Fruit fly (Drosophila melanogaster) whole organism, embryonic: Measurements from ENCODE around the gene ovm.

Experiments
- Asciz ChIP-seq: fragments of 200-800 bp; sonication (Bioruptor generic); optimal IDR thresholded peaks from 2 replicates; lab custom pipeline; 2017; ENCODE audit warnings: missing biosample characterization, mild to moderate bottlenecking, missing genetic modification characterization, missing genetic modification reagents
- BtbVII ChIP-seq: fragments of 200-800 bp; sonication (Bioruptor generic); optimal IDR thresholded peaks from 3 replicates; lab custom pipeline; 2017; ENCODE audit warnings: missing biosample characterization, mild to moderate bottlenecking, missing genetic modification characterization
- CG10209 ChIP-seq: fragments of 200-800 bp; sonication (Bioruptor generic); optimal IDR thresholded peaks from 3 replicates; lab custom pipeline; 2017; ENCODE audit warnings: missing biosample characterization, mild to moderate bottlenecking, missing genetic modification characterization, missing genetic modification reagents
- CG10321 ChIP-seq: fragments of 200-800 bp; sonication (Bioruptor generic); IDR thresholded peaks from 2 replicates; pipeline ENCODE4 v1.3.6; 2022; ENCODE audit warnings: missing biosample characterization, missing genetic modification characterization
- CG14050 ChIP-seq: fragments of 200-800 bp; sonication (Bioruptor generic); IDR thresholded peaks from 3 replicates; pipeline ENCODE4 v1.3.6; 2022; ENCODE audit warnings: missing biosample characterization, missing genetic modification characterization
- CG14441 ChIP-seq: fragments of 200-800 bp; sonication (Bioruptor generic); IDR thresholded peaks from 2 replicates; pipeline ENCODE4 v1.3.6; 2022; ENCODE audit warnings: missing biosample characterization, missing genetic modification characterization
- CG14710 ChIP-seq: fragments of 200-800 bp; sonication (Bioruptor generic); optimal IDR thresholded peaks from 3 replicates; lab custom pipeline; 2019; ENCODE audit warnings: missing biosample characterization, mild to moderate bottlenecking, missing genetic modification characterization, moderate library complexity
- CG15696 ChIP-seq: fragments of 200-800 bp; sonication (Bioruptor generic); optimal IDR thresholded peaks from 2 replicates; lab custom pipeline; 2019; ENCODE audit warnings: missing biosample characterization, mild to moderate bottlenecking, missing genetic modification characterization, moderate library complexity
- CG16815 ChIP-seq: fragments of 200-800 bp; sonication (Bioruptor generic); optimal IDR thresholded peaks from 3 replicates; lab custom pipeline; 2017; ENCODE audit warnings: missing biosample characterization, mild to moderate bottlenecking, missing genetic modification characterization
- CG17186 ChIP-seq: fragments of 200-800 bp; sonication (Bioruptor generic); optimal IDR thresholded peaks from 3 replicates; lab custom pipeline; 2017; ENCODE audit warnings: missing biosample characterization, missing genetic modification reagents, missing genetic modification characterization
- CG18011 ChIP-seq: fragments of 200-800 bp; sonication (Bioruptor generic); optimal IDR thresholded peaks from 2 replicates; lab custom pipeline; 2017; ENCODE audit warnings: missing biosample characterization, missing genetic modification characterization, mild to moderate bottlenecking, moderate library complexity, missing genotype
- CG31365 ChIP-seq: fragments of 200-800 bp; sonication (Bioruptor generic); optimal IDR thresholded peaks from 2 replicates; lab custom pipeline; 2018; ENCODE audit warnings: missing biosample characterization, mild to moderate bottlenecking, missing genetic modification characterization
- CG32767 ChIP-seq: fragments of 200-800 bp; sonication (Bioruptor generic); IDR thresholded peaks from 2 replicates; pipeline ENCODE4 v1.3.6; 2022; ENCODE audit warnings: missing biosample characterization, missing genetic modification characterization
- CG6175 ChIP-seq: fragments of 200-800 bp; sonication (Bioruptor generic); IDR thresholded peaks from 3 replicates; pipeline ENCODE4 v1.3.6; 2022; ENCODE audit warnings: missing biosample characterization, missing genetic modification characterization
- CG8281 ChIP-seq: fragments of 200-800 bp; sonication (Bioruptor generic); optimal IDR thresholded peaks from 2 replicates; lab custom pipeline; 2018; ENCODE audit warnings: missing biosample characterization, mild to moderate bottlenecking, missing genetic modification characterization, moderate library complexity
- CG8478 ChIP-seq: fragments of >200 bp; optimal IDR thresholded peaks from 2 replicates; lab custom pipeline; 2018
- CHES-1-like ChIP-seq: fragments of 200-800 bp; sonication (Bioruptor generic); optimal IDR thresholded peaks from 2 replicates; lab custom pipeline; 2016; ENCODE audit warnings: missing biosample characterization, missing genetic modification characterization
- D ChIP-seq, 2 experiments: fragments of 200-800 bp in 1 of 2; fragments of >200 bp in 1 of 2; sonication (Bioruptor generic) in 1 of 2; optimal IDR thresholded peaks; 2 replicates in 1 of 2; 3 replicates in 1 of 2; lab custom pipeline; 2017; ENCODE audit warnings: mild to moderate bottlenecking in 1 of 2, missing biosample characterization in 1 of 2, missing genetic modification characterization in 1 of 2, missing genetic modification reagents in 1 of 2
- Dfd ChIP-seq, 2 experiments: fragments of >200 bp; optimal IDR thresholded peaks; 2 replicates each; lab custom pipeline; 2017; ENCODE audit warnings: missing biosample characterization in 2 of 2, missing genetic modification characterization in 2 of 2
- E2f1 ChIP-seq: fragments of 200-800 bp; sonication (Bioruptor generic); IDR thresholded peaks from 2 replicates; pipeline ENCODE4 v1.3.6; 2022; ENCODE audit warnings: missing biosample characterization, missing genetic modification characterization
- HmgD ChIP-seq: fragments of 200-800 bp; sonication (Bioruptor generic); optimal IDR thresholded peaks from 3 replicates; lab custom pipeline; 2016; ENCODE audit warnings: missing biosample characterization, missing genetic modification characterization
- Hr39 ChIP-seq: fragments of >200 bp; optimal IDR thresholded peaks from 2 replicates; lab custom pipeline; 2017
- Mad ChIP-seq: fragments of 200-800 bp; sonication (Bioruptor generic); optimal IDR thresholded peaks from 2 replicates; lab custom pipeline; 2016; ENCODE audit warnings: missing biosample characterization, missing genetic modification characterization
- NC2β ChIP-seq: fragments of 200-800 bp; sonication (Bioruptor generic); optimal IDR thresholded peaks from 2 replicates; lab custom pipeline; 2016; ENCODE audit warnings: missing biosample characterization, missing genetic modification characterization
- Optix ChIP-seq: fragments of 200-800 bp; sonication (Bioruptor generic); IDR thresholded peaks from 3 replicates; pipeline ENCODE4 v1.3.6; 2022; ENCODE audit warnings: missing biosample characterization, missing genetic modification characterization
- Scr ChIP-seq: fragments of 200-800 bp; sonication (Bioruptor generic); IDR thresholded peaks from 2 replicates; pipeline ENCODE4 v1.3.6; 2022; ENCODE audit warnings: missing biosample characterization, missing genetic modification characterization; ENCODE audit not compliant: partially characterized antibody
- Taf1 ChIP-seq: fragments of 200-800 bp; sonication (Bioruptor generic); IDR thresholded peaks from 2 replicates; pipeline ENCODE4 v1.3.6; 2022; ENCODE audit warnings: missing biosample characterization, missing genetic modification characterization
- Vsx1 ChIP-seq: fragments of 200-800 bp; sonication (Bioruptor generic); optimal IDR thresholded peaks from 2 replicates; lab custom pipeline; 2017; ENCODE audit warnings: missing biosample characterization, mild to moderate bottlenecking, missing genetic modification characterization, missing genetic modification reagents
- Xrp1 ChIP-seq: fragments of 200-800 bp; sonication (Bioruptor generic); IDR thresholded peaks from 2 replicates; pipeline ENCODE4 v1.3.6; 2022; ENCODE audit warnings: missing biosample characterization, missing genetic modification characterization
- ase ChIP-seq: fragments of 200-800 bp; sonication (Bioruptor generic); IDR thresholded peaks from 3 replicates; pipeline ENCODE4 v1.3.6; 2022; ENCODE audit warnings: missing biosample characterization, missing genetic modification characterization
- cas ChIP-seq: fragments of 200-800 bp; sonication (Bioruptor generic); IDR thresholded peaks from 2 replicates; pipeline ENCODE4 v1.3.6; 2022; ENCODE audit warnings: missing biosample characterization, missing genetic modification characterization
- corto ChIP-seq: fragments of 200-800 bp; sonication (Bioruptor generic); optimal IDR thresholded peaks from 2 replicates; lab custom pipeline; 2016; ENCODE audit warnings: missing biosample characterization, mild to moderate bottlenecking, missing genetic modification characterization, moderate library complexity
- en ChIP-seq: fragments of 200-800 bp; sonication (Bioruptor generic); optimal IDR thresholded peaks from 2 replicates; lab custom pipeline; 2016; ENCODE audit warnings: missing biosample characterization, missing genetic modification characterization
- eve ChIP-seq, 2 experiments: fragments of >200 bp; optimal IDR thresholded peaks; 2 replicates each; lab custom pipeline; 2017; ENCODE audit warnings: missing biosample characterization in 2 of 2, missing genetic modification characterization in 2 of 2
- ewg ChIP-seq: fragments of 200-800 bp; sonication (Bioruptor generic); optimal IDR thresholded peaks from 3 replicates; lab custom pipeline; 2017; ENCODE audit warnings: mild to moderate bottlenecking, missing biosample characterization, missing genetic modification reagents, missing genetic modification characterization
- exex ChIP-seq: fragments of 200-800 bp; sonication (Bioruptor generic); optimal IDR thresholded peaks from 4 replicates; lab custom pipeline; 2018; ENCODE audit warnings: missing biosample characterization, mild to moderate bottlenecking, missing genetic modification characterization, moderate library complexity
- gcm2 ChIP-seq: fragments of 200-800 bp; sonication (Bioruptor generic); optimal IDR thresholded peaks from 2 replicates; lab custom pipeline; 2016; ENCODE audit warnings: missing biosample characterization, missing genetic modification characterization
- hth ChIP-seq: fragments of >200 bp; optimal IDR thresholded peaks from 2 replicates; lab custom pipeline; 2017; ENCODE audit warnings: inconsistent platforms
- ind ChIP-seq: fragments of 200-800 bp; sonication (Bioruptor generic); optimal IDR thresholded peaks from 3 replicates; lab custom pipeline; 2016; ENCODE audit warnings: missing biosample characterization, missing genetic modification characterization
- mld ChIP-seq: fragments of 200-800 bp; sonication (Bioruptor generic); IDR thresholded peaks from 3 replicates; pipeline ENCODE4 v1.3.6; 2022; ENCODE audit warnings: missing biosample characterization, missing genetic modification characterization; ENCODE audit not compliant: partially characterized antibody
- phol ChIP-seq: fragments of 200-800 bp; sonication (Bioruptor generic); optimal IDR thresholded peaks from 3 replicates; lab custom pipeline; 2018; ENCODE audit warnings: missing biosample characterization, mild to moderate bottlenecking, missing genetic modification characterization, moderate library complexity
- pzg ChIP-seq: fragments of 200-800 bp; sonication (Bioruptor generic); optimal IDR thresholded peaks from 3 replicates; lab custom pipeline; 2018; ENCODE audit warnings: missing biosample characterization, mild to moderate bottlenecking, missing genetic modification characterization, moderate library complexity
- ro ChIP-seq: fragments of 200-800 bp; sonication (Bioruptor generic); IDR thresholded peaks from 2 replicates; pipeline ENCODE4 v1.3.6; 2022; ENCODE audit warnings: missing biosample characterization, missing genetic modification characterization
- sc ChIP-seq, 3 experiments: fragments of >200 bp in 2 of 3; fragments of 200-800 bp in 1 of 3; sonication (Bioruptor generic) in 1 of 3; optimal IDR thresholded peaks; 2 replicates in 2 of 3; 3 replicates in 1 of 3; lab custom pipeline; 2017; ENCODE audit warnings: mild to moderate bottlenecking in 1 of 3, missing biosample characterization in 1 of 3, missing genetic modification characterization in 1 of 3, missing genetic modification reagents in 1 of 3
- stc ChIP-seq: fragments of 200-800 bp; sonication (Bioruptor generic); IDR thresholded peaks from 2 replicates; pipeline ENCODE4 v1.3.6; 2022; ENCODE audit warnings: missing biosample characterization, missing genetic modification characterization
- wek ChIP-seq: fragments of 200-800 bp; sonication (Bioruptor generic); optimal IDR thresholded peaks from 3 replicates; lab custom pipeline; 2018; ENCODE audit warnings: missing biosample characterization, mild to moderate bottlenecking, missing genetic modification characterization, moderate library complexity
- wor ChIP-seq: fragments of 200-800 bp; sonication (Bioruptor generic); IDR thresholded peaks from 2 replicates; pipeline ENCODE4 v1.3.6; 2022; ENCODE audit warnings: missing biosample characterization, missing genetic modification characterization
- zfh2 ChIP-seq: fragments of 200-800 bp; sonication (Bioruptor generic); optimal IDR thresholded peaks from 2 replicates; lab custom pipeline; 2016; ENCODE audit warnings: missing biosample characterization, missing genetic modification characterization

ovm gene

DNA sequence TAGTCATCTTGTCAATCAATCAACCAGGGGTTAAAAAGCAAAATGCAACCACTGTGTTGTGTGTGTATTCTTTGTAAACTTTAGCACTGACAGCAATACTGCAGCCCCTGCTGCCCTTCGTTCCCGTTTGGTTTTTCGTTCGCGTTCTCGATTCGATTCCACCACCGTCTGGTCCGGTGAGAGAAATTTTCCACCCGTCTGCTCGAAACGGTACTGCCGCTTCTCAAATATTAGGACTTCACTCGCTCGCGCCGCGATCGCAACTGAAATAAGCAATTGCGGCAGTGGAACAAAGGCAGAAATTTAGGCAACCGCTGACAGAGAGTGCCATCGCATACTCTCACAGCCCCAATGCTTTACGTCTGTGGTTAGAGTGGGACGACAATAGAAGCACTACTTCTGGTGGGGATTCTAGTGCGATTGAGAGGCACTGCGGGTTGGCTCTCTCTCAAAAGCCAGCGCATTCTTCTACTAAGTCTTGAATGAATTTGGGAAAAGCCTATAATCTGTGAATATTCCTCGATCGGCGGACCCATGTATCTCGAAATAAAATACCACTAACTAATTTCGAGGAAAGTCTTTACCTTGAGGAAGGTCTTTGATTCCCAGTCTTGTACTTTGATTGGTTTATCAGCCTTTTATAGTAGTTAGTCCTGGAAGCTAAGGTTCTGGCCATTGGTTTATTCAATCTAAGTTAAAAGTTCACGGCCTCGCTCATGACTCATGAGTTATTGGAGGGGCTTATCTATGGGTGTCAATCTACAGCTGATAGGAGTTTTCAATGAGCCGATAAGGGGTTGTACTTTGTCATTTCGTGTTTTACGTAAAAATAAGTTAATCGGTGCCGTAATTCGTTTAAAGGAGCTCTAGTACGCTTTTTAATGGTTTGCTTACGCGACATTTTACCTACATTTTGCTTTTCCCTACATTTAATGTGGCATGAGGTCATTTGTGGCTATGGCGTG is 11.5 kb downstream of the ovm start (continued):
- TF ChIP-seq CG14050 (no peak), CG10209 (GFP tag; lab: Kevin White, UChicago) (no peak), hth (no peak), Dfd (GFP tag; optimal IDR thresholded peaks at IDR 0.05; lab: Kevin White, UChicago) (no peak), sc (optimal IDR thresholded peaks at IDR 0.05; lab: Kevin White, UChicago) (no peak), sc (GFP tag; optimal IDR thresholded peaks at IDR 0.05; lab: Kevin White, UChicago) (no peak), Xrp1 (GFP tag; lab: Robert Waterston, UW) (no peak; the same call in 1 of the 2 replicates), Taf1 (0 out of 2 replicates have a peak, but pooled peaks have one; percentile 8), Mad (GFP tag; lab: Kevin White, UChicago) (no peak), CG32767 (GFP tag; lab: Robert Waterston, UW) (peak; percentile 66), HmgD (GFP tag; lab: Kevin White, UChicago) (peak; percentile 20), CG14441 (GFP tag; lab: Robert Waterston, UW) (no peak; the same call in 1 of the 2 replicates), CG18011 (GFP tag; lab: Kevin White, UChicago) (no peak), CG16815 (GFP tag; lab: Kevin White, UChicago) (no peak), gcm2 (GFP tag; lab: Kevin White, UChicago) (no peak), CHES-1-like (GFP tag; lab: Kevin White, UChicago) (peak; percentile 37), phol (tag; lab: Kevin White, UChicago) (no peak), Vsx1 (GFP tag; lab: Kevin White, UChicago) (peak; percentile 25), cas (GFP tag; lab: Robert Waterston, UW) (peak; percentile 36; the same call in 1 of the 2 replicates), D (optimal IDR thresholded peaks at IDR 0.05; lab: Kevin White, UChicago) (no peak), D (GFP tag; optimal IDR thresholded peaks at IDR 0.05; lab: Kevin White, UChicago) (no peak), Scr (GFP tag; lab: Robert Waterston, UW) (no peak), Asciz (GFP tag; lab: Kevin White, UChicago) (peak; percentile 30), pzg (GFP tag; lab: Kevin White, UChicago) (no peak), ro (GFP tag; lab: Robert Waterston, UW) (no peak), zfh2 (GFP tag; lab: Kevin White, UChicago) (no peak), exex (tag; lab: Kevin White, UChicago) (peak; percentile 46), CG8478 (no peak), CG17186 (no peak), eve (GFP tag; optimal IDR thresholded peaks at IDR 0.05; lab: Kevin White, UChicago) (peak in 1 of 2 experiments; percentile 77), CG8281 (tag; lab: Kevin White, UChicago) (peak; percentile 10), Hr39 (lab: Kevin White, UChicago) (no peak), wor (GFP tag; lab: Robert Waterston, UW) (no peak), CG31365 (tag; lab: Kevin White, UChicago) (peak; percentile 66), Optix (GFP tag; lab: Robert Waterston, UW) (0 out of 3 replicates have a peak, but pooled peaks have one; percentile 15), corto (peak; percentile 65), wek (peak; percentile 65), CG14710 (tag; lab: Kevin White, UChicago) (peak; percentile 4), NC2β (peak; percentile 47), stc (GFP tag; lab: Robert Waterston, UW) (no peak; the same call in 1 of the 2 replicates), ewg (GFP tag; lab: Kevin White, UChicago) (no peak), ind (GFP tag; lab: Kevin White, UChicago) (no peak), BtbVII (GFP tag; lab: Kevin White, UChicago) (peak; percentile 72), CG10321 (GFP tag; lab: Robert Waterston, UW) (peak; percentile 97), ase (GFP tag; lab: Robert Waterston, UW) (no peak), E2f1 (no peak; the same call in 1 of the 2 replicates), mld (GFP tag; lab: Robert Waterston, UW) (peak; percentile 62; the same call in 2 of the 3 replicates), CG6175 (peak; percentile 32; the same call in 1 of the 3 replicates), CG15696 (tag; lab: Kevin White, UChicago) (no peak), en (GFP tag; lab: Kevin White, UChicago) (peak; percentile 13)
